5 fruit fly cellular contexts compared by ENCODE assay signal in genomic region chr3R:10527523-10527922, dm6.
TF ChIP-seq lines count a peak whose summit lies in the region.

No protein-coding gene starts in this region.

- no peak for TF ChIP-seq CTCF in whole organism, embryonic (GFP tag; optimal IDR thresholded peaks at IDR 0.05; lab: Kevin White, UChicago)

TF ChIP-seq in whole organism, adult, 20 proteins besides CTCF, POLR2A, EP300 and RAD21:
- TF ChIP-seq pad (GFP tag; optimal IDR thresholded peaks at IDR 0.05; lab: Kevin White, UChicago) (peak; percentile 71), CG7101 (tag; optimal IDR thresholded peaks at IDR 0.05; lab: Kevin White, UChicago) (no peak)

TF ChIP-seq in whole organism, embryonic, 481 proteins besides CTCF, POLR2A, EP300 and RAD21:
- TF ChIP-seq hb (GFP tag; IDR thresholded peaks at IDR 0.05; lab: Robert Waterston, UW; ENCODE audit: partially characterized antibody) (no peak), CG4820 (GFP tag; optimal IDR thresholded peaks at IDR 0.05; lab: Kevin White, UChicago) (no peak), Blimp-1 (GFP tag; optimal IDR thresholded peaks at IDR 0.05; lab: Kevin White, UChicago) (peak; percentile 6), phol (tag; optimal IDR thresholded peaks at IDR 0.05; lab: Kevin White, UChicago) (peak; percentile 49), sens (GFP tag; lab: Kevin White, UChicago) (peak; percentile 56), Drgx (GFP tag; IDR thresholded peaks at IDR 0.05; lab: Robert Waterston, UW) (peak; percentile 28; the same call in 1 of the 2 replicates), Med (GFP tag; lab: Kevin White, UChicago) (peak; percentile 15), danr (GFP tag; IDR thresholded peaks at IDR 0.05; lab: Robert Waterston, UW) (no peak), CG1832 (GFP tag; optimal IDR thresholded peaks at IDR 0.05; lab: Kevin White, UChicago) (peak; percentile 6), CG6791 (GFP tag; IDR thresholded peaks at IDR 0.05; lab: Robert Waterston, UW; ENCODE audit: partially characterized antibody) (no peak), CG14710 (tag; optimal IDR thresholded peaks at IDR 0.05; lab: Kevin White, UChicago) (peak; percentile 51), zf30C (GFP tag; optimal IDR thresholded peaks at IDR 0.05; lab: Kevin White, UChicago) (peak; percentile 1)

TF ChIP-seq in whole organism, prepupa, 60 proteins besides CTCF, POLR2A, EP300 and RAD21 (continues in another document):
- TF ChIP-seq CG7368 (GFP tag; optimal IDR thresholded peaks at IDR 0.05; lab: Kevin White, UChicago) (peak; percentile 3), spab (GFP tag; optimal IDR thresholded peaks at IDR 0.05; lab: Kevin White, UChicago) (no peak), net (GFP tag; optimal IDR thresholded peaks at IDR 0.05; lab: Kevin White, UChicago) (no peak), dsx (GFP tag; optimal IDR thresholded peaks at IDR 0.05; lab: Kevin White, UChicago; ENCODE audit: poor library complexity, severe bottlenecking) (no peak), CG3919 (GFP tag; optimal IDR thresholded peaks at IDR 0.05; lab: Kevin White, UChicago) (no peak), dac (GFP tag; optimal IDR thresholded peaks at IDR 0.05; lab: Kevin White, UChicago) (no peak), CG8632 (GFP tag; optimal IDR thresholded peaks at IDR 0.05; lab: Kevin White, UChicago) (peak; percentile 6), Met (GFP tag; optimal IDR thresholded peaks at IDR 0.05; lab: Kevin White, UChicago) (peak; percentile 53), achi (GFP tag; optimal IDR thresholded peaks at IDR 0.05; lab: Kevin White, UChicago) (peak; percentile 49), CG6276 (GFP tag; optimal IDR thresholded peaks at IDR 0.05; lab: Kevin White, UChicago) (peak; percentile 8), Hr38 (GFP tag; optimal IDR thresholded peaks at IDR 0.05; lab: Kevin White, UChicago) (no peak), esn (GFP tag; optimal IDR thresholded peaks at IDR 0.05; lab: Kevin White, UChicago) (peak; percentile 69), Sox102F (GFP tag; optimal IDR thresholded peaks at IDR 0.05; lab: Kevin White, UChicago) (peak; percentile 61), lz (GFP tag; optimal IDR thresholded peaks at IDR 0.05; lab: Kevin White, UChicago) (peak; percentile 55), Blimp-1 (GFP tag; optimal IDR thresholded peaks at IDR 0.05; lab: Kevin White, UChicago) (peak; percentile 21), CG4318 (GFP tag; optimal IDR thresholded peaks at IDR 0.05; lab: Kevin White, UChicago) (no peak), CG15336 (GFP tag; IDR thresholded peaks at IDR 0.05; lab: Robert Waterston, UW) (0 out of 2 replicates have a peak, but pooled peaks have one; percentile 10), fd59A (GFP tag; optimal IDR thresholded peaks at IDR 0.05; lab: Kevin White, UChicago) (no peak), Smox (GFP tag; optimal IDR thresholded peaks at IDR 0.05; lab: Kevin White, UChicago) (peak; percentile 39), Gug (GFP tag; IDR thresholded peaks at IDR 0.05; lab: Robert Waterston, UW) (no peak), CG6808 (GFP tag; optimal IDR thresholded peaks at IDR 0.05; lab: Kevin White, UChicago) (no peak), CG31627 (GFP tag; optimal IDR thresholded peaks at IDR 0.05; lab: Kevin White, UChicago) (peak; percentile 34), Hr39 (GFP tag; optimal IDR thresholded peaks at IDR 0.05; lab: Kevin White, UChicago) (peak; percentile 54), CG6854 (GFP tag; optimal IDR thresholded peaks at IDR 0.05; lab: Kevin White, UChicago) (no peak), CG11762 (GFP tag; optimal IDR thresholded peaks at IDR 0.05; lab: Kevin White, UChicago; ENCODE audit: insufficient read depth) (no peak), Sox15 (GFP tag; optimal IDR thresholded peaks at IDR 0.05; lab: Kevin White, UChicago) (no peak)

TF ChIP-seq in whole organism, pupa, 21 proteins besides CTCF, POLR2A, EP300 and RAD21:
- TF ChIP-seq CG32121 (GFP tag; IDR thresholded peaks at IDR 0.05; lab: Robert Waterston, UW) = 0 out of 2 replicates have a peak, but pooled peaks have one; percentile 26
- no peak for TF ChIP-seq gl (tag; optimal IDR thresholded peaks at IDR 0.05; lab: Kevin White, UChicago)
- peak; percentile 22 for TF ChIP-seq CG17806 (tag; optimal IDR thresholded peaks at IDR 0.05; lab: Kevin White, UChicago)
- TF ChIP-seq fd96Ca (GFP tag; IDR thresholded peaks at IDR 0.05; lab: Robert Waterston, UW) = peak; percentile 62; the same call in 2 of the 3 replicates
- peak; percentile 36 for TF ChIP-seq Snoo (tag; optimal IDR thresholded peaks at IDR 0.05; lab: Kevin White, UChicago)
- TF ChIP-seq rn (GFP tag; IDR thresholded peaks at IDR 0.05; lab: Robert Waterston, UW) = no peak
- TF ChIP-seq CG9948 (tag; optimal IDR thresholded peaks at IDR 0.05; lab: Kevin White, UChicago) = peak; percentile 17
- no peak for TF ChIP-seq CG4496 (GFP tag; IDR thresholded peaks at IDR 0.05; lab: Robert Waterston, UW)
- TF ChIP-seq CG10348 (GFP tag; IDR thresholded peaks at IDR 0.05; lab: Robert Waterston, UW) = no peak
- TF ChIP-seq Ets98B (GFP tag; IDR thresholded peaks at IDR 0.05; lab: Robert Waterston, UW) = no peak
- TF ChIP-seq CG15710 (tag; optimal IDR thresholded peaks at IDR 0.05; lab: Kevin White, UChicago) = no peak
- TF ChIP-seq CG8159 (tag; optimal IDR thresholded peaks at IDR 0.05; lab: Kevin White, UChicago) = peak; percentile 30
- TF ChIP-seq D1 (tag; optimal IDR thresholded peaks at IDR 0.05; lab: Kevin White, UChicago) = peak; percentile 47
- peak; percentile 15 for TF ChIP-seq Pif1A (GFP tag; optimal IDR thresholded peaks at IDR 0.05; lab: Kevin White, UChicago)

TF ChIP-seq in whole organism, wandering third instar larva, 38 proteins besides CTCF, POLR2A, EP300 and RAD21:
- TF ChIP-seq foxo (GFP tag; optimal IDR thresholded peaks at IDR 0.05; lab: Kevin White, UChicago) (peak in 1 of 2 experiments; percentile 57), br (GFP tag; optimal IDR thresholded peaks at IDR 0.05; lab: Kevin White, UChicago) (peak; percentile 39), sv (GFP tag; optimal IDR thresholded peaks at IDR 0.05; lab: Kevin White, UChicago) (no peak), Hr78 (GFP tag; optimal IDR thresholded peaks at IDR 0.05; lab: Kevin White, UChicago) (no peak), ey (GFP tag; optimal IDR thresholded peaks at IDR 0.05; lab: Kevin White, UChicago) (peak; percentile 7), brk (GFP tag; optimal IDR thresholded peaks at IDR 0.05; lab: Kevin White, UChicago) (no peak), CG32264 (GFP tag; optimal IDR thresholded peaks at IDR 0.05; lab: Kevin White, UChicago) (no peak), fru (GFP tag; optimal IDR thresholded peaks at IDR 0.05; lab: Kevin White, UChicago) (peak; percentile 51), rgr (GFP tag; optimal IDR thresholded peaks at IDR 0.05; lab: Kevin White, UChicago) (peak; percentile 38), woc (GFP tag; optimal IDR thresholded peaks at IDR 0.05; lab: Kevin White, UChicago) (peak; percentile 3), h (GFP tag; optimal IDR thresholded peaks at IDR 0.05; lab: Kevin White, UChicago) (peak; percentile 48), lola (GFP tag; optimal IDR thresholded peaks at IDR 0.05; lab: Kevin White, UChicago) (no peak), Abd-B (GFP tag; optimal IDR thresholded peaks at IDR 0.05; lab: Kevin White, UChicago) (no peak)
